Fruit fly (Drosophila melanogaster) whole organism, embryonic: Measurements from ENCODE around the gene jus.
A peak's percentile ranks its signal among the peaks of the same experiment; 100 is the strongest.

ENCODE experiments used
- CG10366 ChIP-seq: fragments of 200-800 bp; sonication (Bioruptor generic); IDR thresholded peaks from 2 replicates; pipeline ENCODE4 v1.3.6; 2022; ENCODE audit warnings: missing biosample characterization, missing genetic modification characterization
- CG11504 ChIP-seq: fragments of 200-800 bp; sonication (Bioruptor generic); optimal IDR thresholded peaks from 3 replicates; lab custom pipeline; 2019; ENCODE audit warnings: missing biosample characterization, mild to moderate bottlenecking, missing genetic modification characterization, moderate library complexity
- CG11560 ChIP-seq: fragments of 200-800 bp; sonication (Bioruptor generic); IDR thresholded peaks from 3 replicates; pipeline ENCODE4 v1.3.6; 2022; ENCODE audit warnings: missing biosample characterization, missing genetic modification characterization
- CG12942 ChIP-seq: fragments of 200-800 bp; sonication (Bioruptor generic); optimal IDR thresholded peaks from 3 replicates; lab custom pipeline; 2016; ENCODE audit warnings: missing biosample characterization, missing genetic modification characterization
- CG13424 ChIP-seq: fragments of 200-800 bp; sonication (Bioruptor generic); optimal IDR thresholded peaks from 2 replicates; lab custom pipeline; 2019; ENCODE audit warnings: missing biosample characterization, mild to moderate bottlenecking, missing genetic modification characterization, moderate library complexity
- CG14050 ChIP-seq: fragments of 200-800 bp; sonication (Bioruptor generic); IDR thresholded peaks from 3 replicates; pipeline ENCODE4 v1.3.6; 2022; ENCODE audit warnings: missing biosample characterization, missing genetic modification characterization
- CG1603 ChIP-seq: fragments of 200-800 bp; sonication (Bioruptor generic); optimal IDR thresholded peaks from 2 replicates; lab custom pipeline; 2019; ENCODE audit warnings: missing biosample characterization, mild to moderate bottlenecking, missing genetic modification characterization, moderate library complexity
- CG17802 ChIP-seq: fragments of 200-800 bp; sonication (Bioruptor generic); optimal IDR thresholded peaks from 2 replicates; lab custom pipeline; 2018; ENCODE audit warnings: missing biosample characterization, mild to moderate bottlenecking, missing genetic modification characterization, moderate library complexity
- CG18599 ChIP-seq: fragments of 200-800 bp; sonication (Bioruptor generic); optimal IDR thresholded peaks from 3 replicates; lab custom pipeline; 2017; ENCODE audit warnings: missing biosample characterization, missing genetic modification characterization, mild to moderate bottlenecking, moderate library complexity, missing genetic modification reagents
- CG18764 ChIP-seq: fragments of 200-800 bp; sonication (Bioruptor generic); optimal IDR thresholded peaks from 3 replicates; lab custom pipeline; 2016; ENCODE audit warnings: missing biosample characterization, missing genetic modification characterization
- CG2199 ChIP-seq: fragments of 200-800 bp; sonication (Bioruptor generic); IDR thresholded peaks from 3 replicates; pipeline ENCODE4 v1.3.6; 2022; ENCODE audit warnings: missing biosample characterization, missing genetic modification characterization
- CG31441 ChIP-seq: fragments of 200-800 bp; sonication (Bioruptor generic); IDR thresholded peaks from 2 replicates; pipeline ENCODE4 v1.3.6; 2022; ENCODE audit warnings: missing biosample characterization, missing genetic modification characterization
- CG3163 ChIP-seq: fragments of 200-800 bp; sonication (Bioruptor generic); optimal IDR thresholded peaks from 3 replicates; lab custom pipeline; 2016; ENCODE audit warnings: missing biosample characterization, missing genetic modification characterization
- CG34376 ChIP-seq: fragments of 200-800 bp; sonication (Bioruptor generic); optimal IDR thresholded peaks from 2 replicates; lab custom pipeline; 2018; ENCODE audit warnings: missing biosample characterization, mild to moderate bottlenecking, missing genetic modification characterization
- CG3995 ChIP-seq: fragments of 200-800 bp; sonication (Bioruptor generic); optimal IDR thresholded peaks from 3 replicates; lab custom pipeline; 2016; ENCODE audit warnings: missing biosample characterization, missing genetic modification characterization
- CG4360 ChIP-seq: fragments of 200-800 bp; sonication (Bioruptor generic); IDR thresholded peaks from 2 replicates; pipeline ENCODE4 v1.3.6; 2022; ENCODE audit warnings: missing biosample characterization, missing genetic modification characterization
- CG4424 ChIP-seq: fragments of 200-800 bp; sonication (Bioruptor generic); optimal IDR thresholded peaks from 3 replicates; lab custom pipeline; 2016; ENCODE audit warnings: missing biosample characterization, missing genetic modification characterization
- CG4707 ChIP-seq: fragments of 200-800 bp; sonication (Bioruptor generic); optimal IDR thresholded peaks from 2 replicates; lab custom pipeline; 2018; ENCODE audit warnings: missing biosample characterization, mild to moderate bottlenecking, missing genetic modification characterization, moderate library complexity
- CG5180 ChIP-seq: fragments of 200-800 bp; sonication (Bioruptor generic); optimal IDR thresholded peaks from 3 replicates; lab custom pipeline; 2017; ENCODE audit warnings: missing biosample characterization, missing genetic modification characterization, mild to moderate bottlenecking, moderate library complexity, missing genetic modification reagents
- CG6654 ChIP-seq: fragments of 200-800 bp; sonication (Bioruptor generic); optimal IDR thresholded peaks from 2 replicates; lab custom pipeline; 2017; ENCODE audit warnings: missing biosample characterization, mild to moderate bottlenecking, missing genetic modification characterization
- CG8089 ChIP-seq: fragments of 200-800 bp; sonication (Bioruptor generic); optimal IDR thresholded peaks from 3 replicates; lab custom pipeline; 2016; ENCODE audit warnings: missing biosample characterization, missing genetic modification characterization
- CG8924 ChIP-seq: fragments of 200-800 bp; optimal IDR thresholded peaks from 3 replicates; lab custom pipeline; 2019; ENCODE audit warnings: missing biosample characterization, mild to moderate bottlenecking, missing genetic modification characterization, moderate library complexity
- CHES-1-like ChIP-seq: fragments of 200-800 bp; sonication (Bioruptor generic); optimal IDR thresholded peaks from 2 replicates; lab custom pipeline; 2016; ENCODE audit warnings: missing biosample characterization, missing genetic modification characterization
- Chrac-16 ChIP-seq: fragments of 200-800 bp; sonication (Bioruptor generic); optimal IDR thresholded peaks from 3 replicates; lab custom pipeline; 2016; ENCODE audit warnings: missing biosample characterization, missing genetic modification characterization
- CkIIα-i1 ChIP-seq: fragments of 200-800 bp; sonication (Bioruptor generic); IDR thresholded peaks from 2 replicates; pipeline ENCODE4 v1.3.6; 2022; ENCODE audit warnings: missing biosample characterization, missing genetic modification characterization
- Dfd ChIP-seq, 2 experiments: fragments of >200 bp; optimal IDR thresholded peaks; 2 replicates each; lab custom pipeline; 2017; ENCODE audit warnings: missing biosample characterization in 2 of 2, missing genetic modification characterization in 2 of 2
- Gsc ChIP-seq: fragments of 200-800 bp; sonication (Bioruptor generic); IDR thresholded peaks from 2 replicates; pipeline ENCODE4 v1.3.6; 2022; ENCODE audit warnings: missing biosample characterization, missing genetic modification characterization
- Kr ChIP-seq: fragments of 200-800 bp; sonication (Bioruptor generic); optimal IDR thresholded peaks from 2 replicates; lab custom pipeline; 2017; ENCODE audit warnings: missing biosample characterization, mild to moderate bottlenecking, missing genetic modification characterization
- Lhr ChIP-seq: fragments of 200-800 bp; sonication (Bioruptor generic); optimal IDR thresholded peaks from 3 replicates; lab custom pipeline; 2017; ENCODE audit warnings: mild to moderate bottlenecking, missing biosample characterization, missing genetic modification reagents, missing genetic modification characterization
- Nf-YC ChIP-seq: fragments of 200-800 bp; optimal IDR thresholded peaks from 3 replicates; lab custom pipeline; 2019; ENCODE audit warnings: missing biosample characterization, mild to moderate bottlenecking, missing genetic modification characterization, moderate library complexity
- Taf1 ChIP-seq: fragments of 200-800 bp; sonication (Bioruptor generic); IDR thresholded peaks from 2 replicates; pipeline ENCODE4 v1.3.6; 2022; ENCODE audit warnings: missing biosample characterization, missing genetic modification characterization
- Tbp ChIP-seq: fragments of >200 bp; optimal IDR thresholded peaks from 2 replicates; lab custom pipeline; 2018; ENCODE audit warnings: missing biosample characterization, missing genetic modification characterization
- ab ChIP-seq: fragments of 200-800 bp; sonication (Bioruptor generic); optimal IDR thresholded peaks from 2 replicates; lab custom pipeline; 2016; ENCODE audit warnings: missing biosample characterization, missing genetic modification characterization
- chn ChIP-seq: fragments of 200-800 bp; sonication (Bioruptor generic); optimal IDR thresholded peaks from 2 replicates; lab custom pipeline; 2016; ENCODE audit warnings: missing biosample characterization, missing genetic modification characterization
- ewg ChIP-seq: fragments of 200-800 bp; sonication (Bioruptor generic); optimal IDR thresholded peaks from 3 replicates; lab custom pipeline; 2017; ENCODE audit warnings: mild to moderate bottlenecking, missing biosample characterization, missing genetic modification reagents, missing genetic modification characterization
- eyg ChIP-seq: fragments of 200-800 bp; sonication (Bioruptor generic); optimal IDR thresholded peaks from 3 replicates; lab custom pipeline; 2016; ENCODE audit warnings: missing biosample characterization, missing genetic modification characterization
- gcm2 ChIP-seq: fragments of 200-800 bp; sonication (Bioruptor generic); optimal IDR thresholded peaks from 2 replicates; lab custom pipeline; 2016; ENCODE audit warnings: missing biosample characterization, missing genetic modification characterization
- insv ChIP-seq, 2 experiments: fragments of 200-800 bp; sonication (Bioruptor generic); optimal IDR thresholded peaks; 3 replicates each; lab custom pipeline; 2016 to 2018; ENCODE audit warnings: missing biosample characterization in 2 of 2, missing genetic modification characterization in 2 of 2
- kni ChIP-seq: fragments of 200-800 bp; sonication (Bioruptor generic); optimal IDR thresholded peaks from 3 replicates; lab custom pipeline; 2017; ENCODE audit warnings: mild to moderate bottlenecking, missing biosample characterization, missing genetic modification reagents, missing genetic modification characterization
- mirr ChIP-seq: fragments of 200-800 bp; sonication (Bioruptor generic); optimal IDR thresholded peaks from 3 replicates; lab custom pipeline; 2018; ENCODE audit warnings: missing biosample characterization, mild to moderate bottlenecking, missing genetic modification characterization
- nerfin-1 ChIP-seq: fragments of 200-800 bp; sonication (Bioruptor generic); optimal IDR thresholded peaks from 3 replicates; lab custom pipeline; 2019; ENCODE audit warnings: missing biosample characterization, mild to moderate bottlenecking, missing genetic modification characterization, moderate library complexity
- p53 ChIP-seq: fragments of 200-800 bp; sonication (Bioruptor generic); optimal IDR thresholded peaks from 2 replicates; lab custom pipeline; 2016; ENCODE audit warnings: missing biosample characterization, missing genetic modification characterization
- pb ChIP-seq: fragments of 200-800 bp; sonication (Bioruptor generic); optimal IDR thresholded peaks from 3 replicates; lab custom pipeline; 2016; ENCODE audit warnings: missing biosample characterization, missing genetic modification characterization
- row ChIP-seq: fragments of 200-800 bp; sonication (Bioruptor generic); IDR thresholded peaks from 3 replicates; pipeline ENCODE4 v1.3.6; 2022; ENCODE audit warnings: missing biosample characterization, missing genetic modification characterization
- sim ChIP-seq: fragments of 200-800 bp; sonication (Bioruptor generic); IDR thresholded peaks from 2 replicates; pipeline ENCODE4 v1.3.6; 2022; ENCODE audit warnings: missing biosample characterization, missing genetic modification characterization
- slou ChIP-seq: fragments of 200-800 bp; sonication (Bioruptor generic); optimal IDR thresholded peaks from 3 replicates; lab custom pipeline; 2016; ENCODE audit warnings: missing biosample characterization, missing genetic modification characterization
- slp2 ChIP-seq: fragments of 200-800 bp; sonication (Bioruptor generic); optimal IDR thresholded peaks from 2 replicates; lab custom pipeline; 2016; ENCODE audit warnings: missing biosample characterization, missing genetic modification characterization
- ssp ChIP-seq: fragments of 200-800 bp; sonication (Bioruptor generic); IDR thresholded peaks from 2 replicates; pipeline ENCODE4 v1.3.6; 2022; ENCODE audit warnings: missing biosample characterization, missing genetic modification characterization
- stwl ChIP-seq: fragments of 200-800 bp; sonication (Bioruptor generic); optimal IDR thresholded peaks from 3 replicates; lab custom pipeline; 2018; ENCODE audit warnings: missing biosample characterization, mild to moderate bottlenecking, missing genetic modification characterization, moderate library complexity
- sug ChIP-seq: fragments of 200-800 bp; optimal IDR thresholded peaks from 2 replicates; lab custom pipeline; 2019; ENCODE audit warnings: missing biosample characterization, mild to moderate bottlenecking, missing genetic modification characterization, moderate library complexity
- tll ChIP-seq, 2 experiments: fragments of 200-800 bp in 1 of 2; fragments of >200 bp in 1 of 2; sonication (Bioruptor generic) in 1 of 2; optimal IDR thresholded peaks; 2 replicates each; lab custom pipeline; 2017 to 2019; ENCODE audit warnings: missing biosample characterization in 2 of 2, missing genetic modification characterization in 2 of 2, mild to moderate bottlenecking in 1 of 2, moderate library complexity in 1 of 2
- ttk ChIP-seq: fragments of 200-800 bp; sonication (Bioruptor generic); IDR thresholded peaks from 2 replicates; pipeline ENCODE4 v2.1.2; 2022; ENCODE audit warnings: missing biosample characterization, missing genetic modification characterization

jus gene

DNA sequence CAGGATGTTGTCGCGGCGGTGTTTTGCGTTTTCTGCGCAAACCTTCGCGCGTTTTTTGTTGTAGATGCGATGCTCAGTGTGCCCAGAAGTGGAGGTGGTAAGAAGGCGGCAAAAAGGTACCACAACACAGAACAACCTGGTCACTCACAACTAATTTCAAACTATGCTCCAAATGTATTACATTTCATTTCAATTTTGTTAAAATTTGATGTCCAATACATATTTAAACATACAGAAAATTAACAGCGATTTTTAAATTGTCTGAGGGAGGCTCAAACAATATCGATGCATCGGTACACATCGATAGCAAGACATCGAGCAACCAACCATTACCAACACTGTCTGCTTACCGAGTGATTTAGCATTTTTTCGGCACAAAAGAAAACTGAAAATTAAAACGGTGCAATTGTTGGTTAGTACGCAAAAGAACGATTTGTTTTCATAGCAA lies 41.6 kb downstream of the jus start, which contains the start of the genes Slbp and Rpn2 (continued):
- TF ChIP-seq kni (no peak), CG10366 (no peak), CG8924 (peak; percentile 49), ab (GFP tag; lab: Kevin White, UChicago) (no peak), sug (tag; lab: Kevin White, UChicago) (peak; percentile 42), eyg (GFP tag; lab: Kevin White, UChicago) (peak; percentile 53), pb (GFP tag; lab: Kevin White, UChicago) (no peak), CG11504 (tag; lab: Kevin White, UChicago) (peak; percentile 51), CG34376 (peak; percentile 61), CG8089 (no peak), CG12942 (GFP tag; lab: Kevin White, UChicago) (peak; percentile 2), CG18599 (GFP tag; lab: Kevin White, UChicago) (peak; percentile 52), tll (GFP tag; optimal IDR thresholded peaks at IDR 0.05; lab: Kevin White, UChicago) (no peak), nerfin-1 (tag; lab: Kevin White, UChicago) (peak; percentile 29), Dfd (GFP tag; optimal IDR thresholded peaks at IDR 0.05; lab: Kevin White, UChicago) (no peak), Tbp (no peak), CG17802 (tag; lab: Kevin White, UChicago) (no peak), ttk (GFP tag; lab: Robert Waterston, UW) (no peak), CG13424 (tag; lab: Kevin White, UChicago) (no peak), stwl (peak; percentile 94), CG2199 (no peak), CG1603 (tag; lab: Kevin White, UChicago) (peak; percentile 86), CkIIα-i1 (GFP tag; lab: Robert Waterston, UW) (no peak), mirr (peak; percentile 29), Taf1 (GFP tag; lab: Robert Waterston, UW) (no peak), ewg (GFP tag; lab: Kevin White, UChicago) (peak; percentile 74), slou (GFP tag; lab: Kevin White, UChicago) (no peak), CG6654 (GFP tag; lab: Kevin White, UChicago) (no peak), CG31441 (GFP tag; lab: Robert Waterston, UW) (0 out of 2 replicates have a peak, but pooled peaks have one; percentile 20), Chrac-16 (peak; percentile 10), sim (GFP tag; lab: Robert Waterston, UW) (no peak), Nf-YC (peak; percentile 53), slp2 (GFP tag; lab: Kevin White, UChicago) (peak; percentile 16), CG5180 (GFP tag; lab: Kevin White, UChicago) (no peak), Kr (GFP tag; lab: Kevin White, UChicago) (no peak), CHES-1-like (GFP tag; lab: Kevin White, UChicago) (peak; percentile 80), CG4360 (GFP tag; lab: Robert Waterston, UW) (peak; percentile 79), CG11560 (tag; lab: Robert Waterston, UW) (no peak), Lhr (GFP tag; lab: Kevin White, UChicago) (peak; percentile 41), ssp (GFP tag; lab: Robert Waterston, UW) (peak; percentile 34; the same call in 1 of the 2 replicates), insv (GFP tag; optimal IDR thresholded peaks at IDR 0.05; lab: Kevin White, UChicago) (peak in 1 of 2 experiments; percentile 69), CG3163 (GFP tag; lab: Kevin White, UChicago) (peak; percentile 59), CG4424 (no peak), chn (GFP tag; lab: Kevin White, UChicago) (peak; percentile 43), p53 (GFP tag; lab: Kevin White, UChicago) (peak; percentile 49), CG3995 (peak; percentile 41), CG18764 (GFP tag; lab: Kevin White, UChicago) (peak; percentile 9), Gsc (no peak), gcm2 (no peak), row (GFP tag; lab: Robert Waterston, UW) (peak; percentile 58; the same call in 2 of the 3 replicates), CG14050 (GFP tag; lab: Robert Waterston, UW) (no peak), CG4707 (GFP tag; lab: Kevin White, UChicago) (no peak)
